4 worm cellular contexts compared by ENCODE assay signal in genomic region chrIV:7402077-7402476, ce11.
TF ChIP-seq lines count a peak whose summit lies in the region.

No protein-coding gene starts in this region.

TF ChIP-seq in whole organism, L2 larva, 48 proteins besides CTCF, POLR2A, EP300 and RAD21 (continues in another document):
- no peak for TF ChIP-seq nhr-237 (tag; optimal IDR thresholded peaks at IDR 0.05; lab: Kevin White, UChicago)
- peak in 1 of 2 experiments; percentile 74 for TF ChIP-seq mdl-1 (tag; optimal IDR thresholded peaks at IDR 0.05; lab: Kevin White, UChicago)
- peak; percentile 57 for TF ChIP-seq Y55F3AM.14 (GFP tag; optimal IDR thresholded peaks at IDR 0.05; lab: Kevin White, UChicago)
- no peak for TF ChIP-seq sma-3 (GFP tag; optimal IDR thresholded peaks at IDR 0.05; lab: Kevin White, UChicago)
- no peak for TF ChIP-seq elt-1 (tag; optimal IDR thresholded peaks at IDR 0.05; lab: Kevin White, UChicago)
- TF ChIP-seq alr-1 (tag; optimal IDR thresholded peaks at IDR 0.05; lab: Kevin White, UChicago), result no peak
- TF ChIP-seq ceh-82 (tag; optimal IDR thresholded peaks at IDR 0.05; lab: Kevin White, UChicago), result peak; percentile 32
- TF ChIP-seq aly-2 (tag; optimal IDR thresholded peaks at IDR 0.05; lab: Kevin White, UChicago), result no peak
- TF ChIP-seq lin-11 (tag; optimal IDR thresholded peaks at IDR 0.05; lab: Kevin White, UChicago), result peak; percentile 81
- no peak for TF ChIP-seq snpc-4 (tag; optimal IDR thresholded peaks at IDR 0.05; lab: Kevin White, UChicago)
- no peak for TF ChIP-seq blmp-1 (tag; optimal IDR thresholded peaks at IDR 0.05; lab: Kevin White, UChicago; ENCODE audit: insufficient read depth)
- TF ChIP-seq ztf-4 (tag; optimal IDR thresholded peaks at IDR 0.05; lab: Kevin White, UChicago), result peak; percentile 56
- peak; percentile 42 for TF ChIP-seq nhr-6 (tag; optimal IDR thresholded peaks at IDR 0.05; lab: Kevin White, UChicago)
- no peak for TF ChIP-seq nhr-21 (tag; optimal IDR thresholded peaks at IDR 0.05; lab: Kevin White, UChicago)
- TF ChIP-seq zag-1 (tag; optimal IDR thresholded peaks at IDR 0.05; lab: Kevin White, UChicago), result peak; percentile 94
- no peak for TF ChIP-seq lin-39 (tag; optimal IDR thresholded peaks at IDR 0.05; lab: Kevin White, UChicago)
- no peak for TF ChIP-seq nhr-12 (tag; optimal IDR thresholded peaks at IDR 0.05; lab: Kevin White, UChicago)
- TF ChIP-seq ztf-1 (GFP tag; conservative IDR thresholded peaks at IDR 0.05; lab: Robert Waterston, UW), result no peak
- TF ChIP-seq C34F6.9 (tag; optimal IDR thresholded peaks at IDR 0.05; lab: Kevin White, UChicago), result peak; percentile 92
- TF ChIP-seq dmd-4 (tag; optimal IDR thresholded peaks at IDR 0.05; lab: Kevin White, UChicago), result no peak
- TF ChIP-seq nhr-23 (tag; optimal IDR thresholded peaks at IDR 0.05; lab: Kevin White, UChicago), result no peak
- TF ChIP-seq crh-2 (tag; optimal IDR thresholded peaks at IDR 0.05; lab: Kevin White, UChicago), result peak; percentile 72
- TF ChIP-seq nhr-129 (tag; optimal IDR thresholded peaks at IDR 0.05; lab: Kevin White, UChicago), result peak; percentile 87
- no peak for TF ChIP-seq ZK546.5 (tag; optimal IDR thresholded peaks at IDR 0.05; lab: Kevin White, UChicago)

TF ChIP-seq in whole organism, L4 larva, 104 proteins besides CTCF, POLR2A, EP300 and RAD21 (continues in another document):
- TF ChIP-seq zag-1 (tag; optimal IDR thresholded peaks at IDR 0.05; lab: Kevin White, UChicago) (no peak), cey-2 (tag; optimal IDR thresholded peaks at IDR 0.05; lab: Kevin White, UChicago; ENCODE audit: borderline replicate concordance, insufficient read depth) (no peak), nhr-28 (tag; optimal IDR thresholded peaks at IDR 0.05; lab: Kevin White, UChicago) (no peak), tra-1 (GFP tag; IDR thresholded peaks at IDR 0.05; lab: Robert Waterston, UW) (peak; percentile 47; the same call in 1 of the 2 replicates), attf-4 (tag; optimal IDR thresholded peaks at IDR 0.05; lab: Kevin White, UChicago) (no peak), nhr-237 (tag; optimal IDR thresholded peaks at IDR 0.05; lab: Kevin White, UChicago) (no peak), nhr-48 (tag; optimal IDR thresholded peaks at IDR 0.05; lab: Kevin White, UChicago) (no peak), nhr-102 (tag; optimal IDR thresholded peaks at IDR 0.05; lab: Kevin White, UChicago) (no peak), duxl-1 (tag; optimal IDR thresholded peaks at IDR 0.05; lab: Kevin White, UChicago; ENCODE audit: poor library complexity) (no peak), rbr-2 (tag; optimal IDR thresholded peaks at IDR 0.05; lab: Kevin White, UChicago) (peak; percentile 89), mdt-29 (GFP tag; IDR thresholded peaks at IDR 0.05; lab: Robert Waterston, UW) (no peak), F26F4.8 (GFP tag; conservative IDR thresholded peaks at IDR 0.05; lab: Robert Waterston, UW) (no peak), daf-19 (GFP tag; conservative IDR thresholded peaks at IDR 0.05; lab: Robert Waterston, UW) (no peak), unc-62 (GFP tag; optimal IDR thresholded peaks at IDR 0.05 in 1 of 2; lab: Kevin White, UChicago) (peak in 1 of 2 experiments; percentile 61), unc-62 (tag; optimal IDR thresholded peaks at IDR 0.05; lab: Kevin White, UChicago) (no peak), dmd-8 (GFP tag; IDR thresholded peaks at IDR 0.05; lab: Robert Waterston, UW) (no peak), spr-3 (GFP tag; optimal IDR thresholded peaks at IDR 0.05; lab: Kevin White, UChicago) (no peak), fos-1 (tag; optimal IDR thresholded peaks at IDR 0.05; lab: Kevin White, UChicago) (no peak), hlh-11 (tag; optimal IDR thresholded peaks at IDR 0.05; lab: Kevin White, UChicago) (peak; percentile 74), D1046.2 (GFP tag; IDR thresholded peaks at IDR 0.05; lab: Robert Waterston, UW) (no peak), T26A8.4 (GFP tag; IDR thresholded peaks at IDR 0.05; lab: Robert Waterston, UW) (no peak), lin-1 (GFP tag; IDR thresholded peaks at IDR 0.05; lab: Robert Waterston, UW) (no peak), skn-1 (tag; optimal IDR thresholded peaks at IDR 0.05; lab: Kevin White, UChicago) (no peak), fkh-10 (GFP tag; optimal IDR thresholded peaks at IDR 0.05; lab: Kevin White, UChicago) (peak; percentile 97)

TF ChIP-seq in whole organism, late embryonic, 69 proteins besides CTCF, POLR2A, EP300 and RAD21 (continues in another document):
- peak; percentile 94 for TF ChIP-seq ceh-48 (tag; optimal IDR thresholded peaks at IDR 0.05; lab: Kevin White, UChicago)
- no peak for TF ChIP-seq ceh-30 (tag; optimal IDR thresholded peaks at IDR 0.05; lab: Kevin White, UChicago)
- TF ChIP-seq che-1 (tag; optimal IDR thresholded peaks at IDR 0.05; lab: Kevin White, UChicago), result no peak
- peak; percentile 22 for TF ChIP-seq madf-2 (tag; optimal IDR thresholded peaks at IDR 0.05; lab: Kevin White, UChicago)
- TF ChIP-seq pros-1 (tag; optimal IDR thresholded peaks at IDR 0.05; lab: Kevin White, UChicago), result peak; percentile 34
- no peak for TF ChIP-seq nhr-232 (tag; optimal IDR thresholded peaks at IDR 0.05; lab: Kevin White, UChicago)
- peak; percentile 61 for TF ChIP-seq ceh-19 (GFP tag; optimal IDR thresholded peaks at IDR 0.05; lab: Kevin White, UChicago)
- peak; percentile 87 for TF ChIP-seq nfya-1 (tag; optimal IDR thresholded peaks at IDR 0.05; lab: Kevin White, UChicago)
- peak; percentile 71 for TF ChIP-seq ceh-18 (tag; optimal IDR thresholded peaks at IDR 0.05; lab: Kevin White, UChicago)
- peak; percentile 58 for TF ChIP-seq fkh-10 (GFP tag; optimal IDR thresholded peaks at IDR 0.05; lab: Kevin White, UChicago)
- TF ChIP-seq hlh-13 (GFP tag; optimal IDR thresholded peaks at IDR 0.05; lab: Kevin White, UChicago), result no peak
- TF ChIP-seq ceh-31 (tag; optimal IDR thresholded peaks at IDR 0.05; lab: Kevin White, UChicago), result peak; percentile 91
- no peak for TF ChIP-seq npax-4 (tag; optimal IDR thresholded peaks at IDR 0.05; lab: Kevin White, UChicago)
- TF ChIP-seq unc-55 (GFP tag; optimal IDR thresholded peaks at IDR 0.05; lab: Kevin White, UChicago), result peak; percentile 48
- peak; percentile 75 for TF ChIP-seq tbx-2 (tag; optimal IDR thresholded peaks at IDR 0.05; lab: Kevin White, UChicago)
- TF ChIP-seq pag-3 (tag; optimal IDR thresholded peaks at IDR 0.05; lab: Kevin White, UChicago; ENCODE audit: borderline replicate concordance), result peak; percentile 54
- peak; percentile 76 for TF ChIP-seq ceh-14 (tag; optimal IDR thresholded peaks at IDR 0.05; lab: Kevin White, UChicago)
- peak; percentile 6 for TF ChIP-seq sdc-2 (tag; optimal IDR thresholded peaks at IDR 0.05; lab: Kevin White, UChicago)
- TF ChIP-seq ceh-34 (tag; optimal IDR thresholded peaks at IDR 0.05; lab: Kevin White, UChicago), result peak; percentile 66
- TF ChIP-seq hlh-30 (tag; optimal IDR thresholded peaks at IDR 0.05; lab: Kevin White, UChicago; ENCODE audit: insufficient read depth), result no peak
- peak; percentile 67 for TF ChIP-seq unc-42 (tag; optimal IDR thresholded peaks at IDR 0.05; lab: Kevin White, UChicago)
- TF ChIP-seq Y22D7AL.16 (tag; optimal IDR thresholded peaks at IDR 0.05; lab: Kevin White, UChicago), result no peak
- peak; percentile 20 for TF ChIP-seq ceh-2 (tag; optimal IDR thresholded peaks at IDR 0.05; lab: Kevin White, UChicago)
- peak; percentile 56 for TF ChIP-seq rnt-1 (tag; optimal IDR thresholded peaks at IDR 0.05; lab: Kevin White, UChicago)
- peak; percentile 7 for TF ChIP-seq C38D4.7 (GFP tag; optimal IDR thresholded peaks at IDR 0.05; lab: Kevin White, UChicago)
- peak; percentile 27 for TF ChIP-seq syd-9 (tag; optimal IDR thresholded peaks at IDR 0.05; lab: Kevin White, UChicago)

TF ChIP-seq in whole organism, mixed stage, embryonic, 35 proteins besides CTCF, POLR2A, EP300 and RAD21 (continues in another document):
- TF ChIP-seq bed-3 (GFP tag; optimal IDR thresholded peaks at IDR 0.05; lab: Kevin White, UChicago) (no peak), ham-2 (GFP tag; optimal IDR thresholded peaks at IDR 0.05; lab: Kevin White, UChicago) (no peak), mls-2 (tag; optimal IDR thresholded peaks at IDR 0.05; lab: Kevin White, UChicago) (peak; percentile 65), nhr-28 (tag; optimal IDR thresholded peaks at IDR 0.05; lab: Kevin White, UChicago) (no peak), ztf-11 (tag; optimal IDR thresholded peaks at IDR 0.05; lab: Kevin White, UChicago) (no peak), drap-1 (GFP tag; optimal IDR thresholded peaks at IDR 0.05; lab: Kevin White, UChicago) (no peak), blmp-1 (tag; optimal IDR thresholded peaks at IDR 0.05; lab: Kevin White, UChicago) (no peak), hlh-1 (tag; optimal IDR thresholded peaks at IDR 0.05; lab: Kevin White, UChicago) (no peak), sptf-1 (tag; optimal IDR thresholded peaks at IDR 0.05; lab: Kevin White, UChicago) (peak; percentile 25), lin-13 (tag; optimal IDR thresholded peaks at IDR 0.05; lab: Kevin White, UChicago) (no peak), ceh-43 (GFP tag; optimal IDR thresholded peaks at IDR 0.05; lab: Kevin White, UChicago) (no peak), tbx-8 (GFP tag; optimal IDR thresholded peaks at IDR 0.05; lab: Kevin White, UChicago) (no peak), pha-4 (tag; optimal IDR thresholded peaks at IDR 0.05; lab: Kevin White, UChicago) (no peak), mab-5 (tag; optimal IDR thresholded peaks at IDR 0.05; lab: Kevin White, UChicago) (no peak), mep-1 (tag; optimal IDR thresholded peaks at IDR 0.05; lab: Kevin White, UChicago) (peak; percentile 45), unc-62 (GFP tag; optimal IDR thresholded peaks at IDR 0.05; lab: Kevin White, UChicago) (no peak), unc-120 (tag; optimal IDR thresholded peaks at IDR 0.05; lab: Kevin White, UChicago; ENCODE audit: poor library complexity, severe bottlenecking) (peak; percentile 90), lin-32 (GFP tag; optimal IDR thresholded peaks at IDR 0.05; lab: Kevin White, UChicago) (no peak), elt-3 (tag; optimal IDR thresholded peaks at IDR 0.05; lab: Kevin White, UChicago) (no peak), ceh-39 (tag; optimal IDR thresholded peaks at IDR 0.05; lab: Kevin White, UChicago) (no peak), snpc-4 (tag; optimal IDR thresholded peaks at IDR 0.05; lab: Kevin White, UChicago) (no peak), cnd-1 (tag; optimal IDR thresholded peaks at IDR 0.05; lab: Kevin White, UChicago) (no peak), nhr-76 (tag; optimal IDR thresholded peaks at IDR 0.05; lab: Kevin White, UChicago) (no peak), elt-1 (tag; optimal IDR thresholded peaks at IDR 0.05; lab: Kevin White, UChicago; ENCODE audit: borderline replicate concordance, insufficient read depth) (no peak), unc-39 (tag; optimal IDR thresholded peaks at IDR 0.05; lab: Kevin White, UChicago) (no peak), lsy-2 (tag; optimal IDR thresholded peaks at IDR 0.05; lab: Kevin White, UChicago) (peak; percentile 19), ces-1 (GFP tag; optimal IDR thresholded peaks at IDR 0.05; lab: Kevin White, UChicago) (peak; percentile 71), ceh-83 (GFP tag; optimal IDR thresholded peaks at IDR 0.05; lab: Kevin White, UChicago) (no peak), nhr-2 (tag; optimal IDR thresholded peaks at IDR 0.05; lab: Kevin White, UChicago) (no peak), sem-2 (GFP tag; optimal IDR thresholded peaks at IDR 0.05; lab: Kevin White, UChicago) (no peak)
